Worm (Caenorhabditis elegans) whole organism, L4/young adult: ENCODE data around the gene Y45F10D.6.

ENCODE experiments used
- W03F9.2 ChIP-seq: fragments of 150-350 bp; optimal IDR thresholded peaks from 2 replicates; lab custom pipeline; 2014; ENCODE audit warnings: missing biosample characterization, missing genetic modification characterization
- dao-5 ChIP-seq: sonication (generic microtip); optimal IDR thresholded peaks from 2 replicates; lab custom pipeline; 2016; ENCODE audit warnings: missing genotype, missing genetic modification characterization, moderate library complexity, missing compliant biosample characterization
- him-1 ChIP-seq: sonication (generic microtip); optimal IDR thresholded peaks from 2 replicates; lab custom pipeline; 2016; ENCODE audit warnings: missing genotype, missing genetic modification reagents, missing genetic modification characterization, missing compliant biosample characterization

Y45F10D.6 gene

ce11 chrIV:13797859-13798374 lies at the start of gene Y45F10D.6:
TSS of gene Y45F10D.6 (minus strand) at chrIV:13797909.
- TF ChIP-seq him-1 (tag; lab: Kevin White, UChicago), result no peak
- no peak for TF ChIP-seq W03F9.2
- no peak for TF ChIP-seq dao-5 (tag; lab: Kevin White, UChicago)

- no peak for TF ChIP-seq dao-5 (tag; lab: Kevin White, UChicago)
- no peak for TF ChIP-seq W03F9.2
- no peak for TF ChIP-seq him-1 (tag; lab: Kevin White, UChicago)
Observed at ce11 chrIV:13838296-13838695, 40.6 kb upstream of the Y45F10D.6 start.

ce11 chrIV:13836290-13836689 lies 38.6 kb upstream of the Y45F10D.6 start, which contains the start of gene H08M01.1:
TSS of gene H08M01.1 (minus strand) at chrIV:13836390.
- TF ChIP-seq him-1 (tag; lab: Kevin White, UChicago) (no peak), W03F9.2 (no peak), dao-5 (tag; lab: Kevin White, UChicago) (no peak)

ce11 chrIV:13834394-13835129 lies 36.9 kb upstream of the Y45F10D.6 start:
- TF ChIP-seq him-1 (tag; lab: Kevin White, UChicago) (no peak), dao-5 (tag; lab: Kevin White, UChicago) (no peak), W03F9.2 (no peak)

ce11 chrIV:13827586-13827985 lies 29.9 kb upstream of the Y45F10D.6 start, which contains the start of gene rga-5:
TSS of gene rga-5 (plus strand) at chrIV:13827886.
- no peak for TF ChIP-seq W03F9.2
- no peak for TF ChIP-seq dao-5 (tag; lab: Kevin White, UChicago)

ce11 chrIV:13826363-13826762 lies 28.7 kb upstream of the Y45F10D.6 start:
- peak; percentile 46 for TF ChIP-seq W03F9.2
- TF ChIP-seq dao-5 (tag; lab: Kevin White, UChicago), result no peak

- TF ChIP-seq him-1 (tag; lab: Kevin White, UChicago) (no peak), dao-5 (tag; lab: Kevin White, UChicago) (no peak), W03F9.2 (no peak)
Observed at ce11 chrIV:13820862-13821261, 23.2 kb upstream of the Y45F10D.6 start, which contains the start of gene Y45F10D.15. TSS of gene Y45F10D.15 (minus strand) at chrIV:13820962.

- no peak for TF ChIP-seq dao-5 (tag; lab: Kevin White, UChicago)
- no peak for TF ChIP-seq him-1 (tag; lab: Kevin White, UChicago)
- TF ChIP-seq W03F9.2, result no peak
Observed at ce11 chrIV:13807724-13808123, 10.0 kb upstream of the Y45F10D.6 start, which contains the start of gene Y45F10D.14. TSS of gene Y45F10D.14 (minus strand) at chrIV:13807824.

ce11 chrIV:13795249-13795909 lies 2.3 kb downstream of the Y45F10D.6 start:
- no peak for TF ChIP-seq W03F9.2
- TF ChIP-seq dao-5 (tag; lab: Kevin White, UChicago), result no peak
- no peak for TF ChIP-seq him-1 (tag; lab: Kevin White, UChicago)

ce11 chrIV:13788652-13789051 lies 9.1 kb downstream of the Y45F10D.6 start, which contains the start of the genes sas-6 and Y45F10D.7:
TSS of gene sas-6 (minus strand) at chrIV:13788731.
TSS of gene Y45F10D.7 (plus strand) at chrIV:13788907.
- TF ChIP-seq dao-5 (tag; lab: Kevin White, UChicago), result no peak
- TF ChIP-seq W03F9.2, result peak; percentile 43

- no peak for TF ChIP-seq dao-5 (tag; lab: Kevin White, UChicago)
Observed at ce11 chrIV:13786690-13787089, 11.0 kb downstream of the Y45F10D.6 start, which contains the start of gene icap-1. TSS of gene icap-1 (minus strand) at chrIV:13786961.

- TF ChIP-seq him-1 (tag; lab: Kevin White, UChicago), result no peak
- TF ChIP-seq W03F9.2, result no peak
- TF ChIP-seq dao-5 (tag; lab: Kevin White, UChicago), result no peak
Observed at ce11 chrIV:13785545-13785944, 12.2 kb downstream of the Y45F10D.6 start, which contains the start of gene lact-9. TSS of gene lact-9 (minus strand) at chrIV:13785645.

- no peak for TF ChIP-seq dao-5 (tag; lab: Kevin White, UChicago)
- no peak for TF ChIP-seq him-1 (tag; lab: Kevin White, UChicago)
- no peak for TF ChIP-seq W03F9.2
Observed at ce11 chrIV:13784774-13785173, 12.9 kb downstream of the Y45F10D.6 start.
